Fruit fly (Drosophila melanogaster) whole organism, embryonic: ENCODE measurements around the gene CG5191.

ENCODE experiments used
- B-H1 ChIP-seq: fragments of 200-800 bp; sonication (Bioruptor generic); IDR thresholded peaks from 3 replicates; pipeline ENCODE4 v1.3.6; 2022; ENCODE audit warnings: missing biosample characterization, missing genetic modification characterization
- CG10959 ChIP-seq: fragments of 200-800 bp; sonication (Bioruptor generic); IDR thresholded peaks from 2 replicates; pipeline ENCODE4 v1.3.6; 2022; ENCODE audit warnings: missing biosample characterization, missing genetic modification characterization
- CG12155 ChIP-seq: fragments of 200-800 bp; sonication (Bioruptor generic); optimal IDR thresholded peaks from 3 replicates; lab custom pipeline; 2016; ENCODE audit warnings: missing biosample characterization, missing genetic modification characterization
- CG14860 ChIP-seq: fragments of 200-800 bp; sonication (Bioruptor generic); IDR thresholded peaks from 3 replicates; pipeline ENCODE4 v1.3.6; 2022; ENCODE audit warnings: missing biosample characterization, missing genetic modification characterization; ENCODE audit not compliant: partially characterized antibody
- CG18619 ChIP-seq: fragments of 200-800 bp; sonication (Bioruptor generic); optimal IDR thresholded peaks from 3 replicates; lab custom pipeline; 2017; ENCODE audit warnings: missing biosample characterization, mild to moderate bottlenecking, missing genetic modification characterization
- CG2199 ChIP-seq: fragments of 200-800 bp; sonication (Bioruptor generic); IDR thresholded peaks from 3 replicates; pipeline ENCODE4 v1.3.6; 2022; ENCODE audit warnings: missing biosample characterization, missing genetic modification characterization
- CG2678 ChIP-seq: fragments of 200-800 bp; sonication (Bioruptor generic); optimal IDR thresholded peaks from 3 replicates; lab custom pipeline; 2019; ENCODE audit warnings: missing biosample characterization, mild to moderate bottlenecking, missing genetic modification characterization, moderate library complexity
- CG30020 ChIP-seq: fragments of 200-800 bp; optimal IDR thresholded peaks from 2 replicates; lab custom pipeline; 2019; ENCODE audit warnings: missing biosample characterization, mild to moderate bottlenecking, missing genetic modification characterization, moderate library complexity
- CG31224 ChIP-seq: fragments of 200-800 bp; sonication (Bioruptor generic); IDR thresholded peaks from 2 replicates; pipeline ENCODE4 v1.3.6; 2022; ENCODE audit warnings: missing biosample characterization, missing genetic modification characterization
- CG31365 ChIP-seq: fragments of 200-800 bp; sonication (Bioruptor generic); optimal IDR thresholded peaks from 2 replicates; lab custom pipeline; 2018; ENCODE audit warnings: missing biosample characterization, mild to moderate bottlenecking, missing genetic modification characterization
- CG32532 ChIP-seq: fragments of 200-800 bp; sonication (Bioruptor generic); IDR thresholded peaks from 2 replicates; pipeline ENCODE4 v1.3.6; 2022; ENCODE audit warnings: missing biosample characterization, missing genetic modification characterization
- CG34224 ChIP-seq: fragments of 200-800 bp; sonication (Bioruptor generic); IDR thresholded peaks from 3 replicates; pipeline ENCODE4 v1.3.6; 2022; ENCODE audit warnings: missing biosample characterization, missing genetic modification characterization; ENCODE audit not compliant: partially characterized antibody
- CG4424 ChIP-seq: fragments of 200-800 bp; sonication (Bioruptor generic); optimal IDR thresholded peaks from 3 replicates; lab custom pipeline; 2016; ENCODE audit warnings: missing biosample characterization, missing genetic modification characterization
- CG6654 ChIP-seq: fragments of 200-800 bp; sonication (Bioruptor generic); optimal IDR thresholded peaks from 2 replicates; lab custom pipeline; 2017; ENCODE audit warnings: missing biosample characterization, mild to moderate bottlenecking, missing genetic modification characterization
- CG6791 ChIP-seq: fragments of 200-800 bp; sonication (Bioruptor generic); IDR thresholded peaks from 3 replicates; pipeline ENCODE4 v1.3.6; 2022; ENCODE audit warnings: missing biosample characterization, missing genetic modification characterization; ENCODE audit not compliant: partially characterized antibody
- CG8388 ChIP-seq: fragments of 200-800 bp; sonication (Bioruptor generic); optimal IDR thresholded peaks from 2 replicates; lab custom pipeline; 2019; ENCODE audit warnings: missing biosample characterization, mild to moderate bottlenecking, missing genetic modification characterization, moderate library complexity
- CG9609 ChIP-seq: fragments of 200-800 bp; sonication (Bioruptor generic); optimal IDR thresholded peaks from 3 replicates; lab custom pipeline; 2016; ENCODE audit warnings: missing biosample characterization, missing genetic modification characterization
- CG9817 ChIP-seq: fragments of 200-800 bp; sonication (Bioruptor generic); optimal IDR thresholded peaks from 2 replicates; lab custom pipeline; 2018; ENCODE audit warnings: missing biosample characterization, mild to moderate bottlenecking, missing genetic modification characterization, moderate library complexity
- Chrac-16 ChIP-seq: fragments of 200-800 bp; sonication (Bioruptor generic); optimal IDR thresholded peaks from 3 replicates; lab custom pipeline; 2016; ENCODE audit warnings: missing biosample characterization, missing genetic modification characterization
- CrebB ChIP-seq: fragments of 200-800 bp; sonication (Bioruptor generic); optimal IDR thresholded peaks from 3 replicates; lab custom pipeline; 2018; ENCODE audit warnings: missing biosample characterization, mild to moderate bottlenecking, missing genetic modification characterization
- D ChIP-seq, 2 experiments: fragments of 200-800 bp in 1 of 2; fragments of >200 bp in 1 of 2; sonication (Bioruptor generic) in 1 of 2; optimal IDR thresholded peaks; 2 replicates in 1 of 2; 3 replicates in 1 of 2; lab custom pipeline; 2017; ENCODE audit warnings: mild to moderate bottlenecking in 1 of 2, missing biosample characterization in 1 of 2, missing genetic modification characterization in 1 of 2, missing genetic modification reagents in 1 of 2
- Dad ChIP-seq: fragments of 200-800 bp; sonication (Bioruptor generic); optimal IDR thresholded peaks from 3 replicates; lab custom pipeline; 2016; ENCODE audit warnings: missing biosample characterization, missing genetic modification characterization
- Ets97D ChIP-seq: fragments of 200-800 bp; sonication (Bioruptor generic); optimal IDR thresholded peaks from 3 replicates; lab custom pipeline; 2016; ENCODE audit warnings: missing biosample characterization, missing genetic modification characterization
- HHEX ChIP-seq: fragments of 200-800 bp; sonication (Bioruptor generic); optimal IDR thresholded peaks from 3 replicates; lab custom pipeline; 2017; ENCODE audit warnings: missing biosample characterization, mild to moderate bottlenecking, missing genetic modification characterization, missing genetic modification reagents
- Hand ChIP-seq: fragments of 200-800 bp; sonication (Bioruptor generic); optimal IDR thresholded peaks from 2 replicates; lab custom pipeline; 2017; ENCODE audit warnings: mild to moderate bottlenecking, missing biosample characterization, missing genetic modification reagents, missing genetic modification characterization
- Hsf ChIP-seq: fragments of 200-800 bp; sonication (Bioruptor generic); optimal IDR thresholded peaks from 3 replicates; lab custom pipeline; 2016; ENCODE audit warnings: missing biosample characterization, missing genetic modification characterization
- MESR4 ChIP-seq: fragments of 200-800 bp; sonication (Bioruptor generic); optimal IDR thresholded peaks from 2 replicates; lab custom pipeline; 2018; ENCODE audit warnings: missing biosample characterization, mild to moderate bottlenecking, missing genetic modification characterization, moderate library complexity
- MTF-1 ChIP-seq: fragments of 200-800 bp; sonication (Bioruptor generic); optimal IDR thresholded peaks from 2 replicates; lab custom pipeline; 2018; ENCODE audit warnings: missing biosample characterization, mild to moderate bottlenecking, missing genetic modification characterization, borderline replicate concordance
- NFAT ChIP-seq: fragments of 200-800 bp; sonication (Bioruptor generic); IDR thresholded peaks from 2 replicates; pipeline ENCODE4 v1.3.6; 2022; ENCODE audit warnings: missing biosample characterization, missing genetic modification characterization
- Scr ChIP-seq: fragments of 200-800 bp; sonication (Bioruptor generic); IDR thresholded peaks from 2 replicates; pipeline ENCODE4 v1.3.6; 2022; ENCODE audit warnings: missing biosample characterization, missing genetic modification characterization; ENCODE audit not compliant: partially characterized antibody
- Side ChIP-seq: fragments of 200-800 bp; sonication (Bioruptor generic); optimal IDR thresholded peaks from 2 replicates; lab custom pipeline; 2016; ENCODE audit warnings: missing biosample characterization, missing genetic modification characterization
- Usf ChIP-seq: fragments of 200-800 bp; sonication (Bioruptor generic); optimal IDR thresholded peaks from 2 replicates; lab custom pipeline; 2017; ENCODE audit warnings: missing genotype, missing biosample characterization, missing genetic modification characterization
- YL-1 ChIP-seq: fragments of 200-800 bp; sonication (Bioruptor generic); optimal IDR thresholded peaks from 3 replicates; lab custom pipeline; 2017; ENCODE audit warnings: missing biosample characterization, mild to moderate bottlenecking, missing genetic modification characterization
- ash1 ChIP-seq: fragments of 200-800 bp; sonication (Bioruptor generic); optimal IDR thresholded peaks from 2 replicates; lab custom pipeline; 2018; ENCODE audit warnings: missing biosample characterization, mild to moderate bottlenecking, missing genetic modification characterization
- bigmax ChIP-seq: fragments of 200-800 bp; sonication (Bioruptor generic); optimal IDR thresholded peaks from 2 replicates; lab custom pipeline; 2018; ENCODE audit warnings: missing biosample characterization, mild to moderate bottlenecking, missing genetic modification characterization
- btn ChIP-seq: fragments of 200-800 bp; sonication (Bioruptor generic); optimal IDR thresholded peaks from 2 replicates; lab custom pipeline; 2016; ENCODE audit warnings: missing biosample characterization, missing genetic modification characterization
- dmrt99B ChIP-seq: fragments of 200-800 bp; sonication (Bioruptor generic); optimal IDR thresholded peaks from 2 replicates; lab custom pipeline; 2018; ENCODE audit warnings: missing biosample characterization, mild to moderate bottlenecking, missing genetic modification characterization, moderate library complexity
- emc ChIP-seq: fragments of 200-800 bp; sonication (Bioruptor generic); optimal IDR thresholded peaks from 2 replicates; lab custom pipeline; 2016; ENCODE audit warnings: missing biosample characterization, missing genetic modification characterization
- ftz-f1 ChIP-seq: fragments of 200-800 bp; sonication (Bioruptor generic); optimal IDR thresholded peaks from 2 replicates; lab custom pipeline; 2016; ENCODE audit warnings: missing biosample characterization, missing genetic modification characterization
- hkb ChIP-seq, 2 experiments: fragments of 200-800 bp in 1 of 2; fragments of >200 bp in 1 of 2; sonication (Bioruptor generic) in 1 of 2; IDR thresholded peaks in 1 of 2; optimal IDR thresholded peaks in 1 of 2; 2 replicates each; pipeline versions ENCODE4 v1.3.6 to Lab custom; 2017 to 2022; ENCODE audit warnings: missing biosample characterization in 1 of 2, missing genetic modification characterization in 1 of 2
- hth ChIP-seq: fragments of >200 bp; optimal IDR thresholded peaks from 2 replicates; lab custom pipeline; 2017; ENCODE audit warnings: inconsistent platforms
- mld ChIP-seq: fragments of 200-800 bp; sonication (Bioruptor generic); IDR thresholded peaks from 3 replicates; pipeline ENCODE4 v1.3.6; 2022; ENCODE audit warnings: missing biosample characterization, missing genetic modification characterization; ENCODE audit not compliant: partially characterized antibody
- nom ChIP-seq: fragments of 200-800 bp; sonication (Bioruptor generic); optimal IDR thresholded peaks from 2 replicates; lab custom pipeline; 2017; ENCODE audit warnings: missing biosample characterization, missing genetic modification characterization, mild to moderate bottlenecking, moderate library complexity, missing genetic modification reagents
- p53 ChIP-seq: fragments of 200-800 bp; sonication (Bioruptor generic); optimal IDR thresholded peaks from 2 replicates; lab custom pipeline; 2016; ENCODE audit warnings: missing biosample characterization, missing genetic modification characterization
- pzg ChIP-seq: fragments of 200-800 bp; sonication (Bioruptor generic); optimal IDR thresholded peaks from 3 replicates; lab custom pipeline; 2018; ENCODE audit warnings: missing biosample characterization, mild to moderate bottlenecking, missing genetic modification characterization, moderate library complexity
- tll ChIP-seq, 2 experiments: fragments of 200-800 bp in 1 of 2; fragments of >200 bp in 1 of 2; sonication (Bioruptor generic) in 1 of 2; optimal IDR thresholded peaks; 2 replicates each; lab custom pipeline; 2017 to 2019; ENCODE audit warnings: missing biosample characterization in 2 of 2, missing genetic modification characterization in 2 of 2, mild to moderate bottlenecking in 1 of 2, moderate library complexity in 1 of 2
- trh ChIP-seq: fragments of 200-800 bp; sonication (Bioruptor generic); optimal IDR thresholded peaks from 2 replicates; lab custom pipeline; 2016; ENCODE audit warnings: missing biosample characterization, missing genetic modification characterization
- zen2 ChIP-seq: fragments of 200-800 bp; sonication (Bioruptor generic); IDR thresholded peaks from 3 replicates; pipeline ENCODE4 v1.3.6; 2022; ENCODE audit warnings: missing biosample characterization, missing genetic modification characterization; ENCODE audit not compliant: partially characterized antibody
- zf30C ChIP-seq: fragments of 200-800 bp; sonication (Bioruptor generic); optimal IDR thresholded peaks from 3 replicates; lab custom pipeline; 2018; ENCODE audit warnings: missing biosample characterization, mild to moderate bottlenecking, missing genetic modification characterization
- zfh2 ChIP-seq: fragments of 200-800 bp; sonication (Bioruptor generic); optimal IDR thresholded peaks from 2 replicates; lab custom pipeline; 2016; ENCODE audit warnings: missing biosample characterization, missing genetic modification characterization

The CG5191 gene

DNA sequence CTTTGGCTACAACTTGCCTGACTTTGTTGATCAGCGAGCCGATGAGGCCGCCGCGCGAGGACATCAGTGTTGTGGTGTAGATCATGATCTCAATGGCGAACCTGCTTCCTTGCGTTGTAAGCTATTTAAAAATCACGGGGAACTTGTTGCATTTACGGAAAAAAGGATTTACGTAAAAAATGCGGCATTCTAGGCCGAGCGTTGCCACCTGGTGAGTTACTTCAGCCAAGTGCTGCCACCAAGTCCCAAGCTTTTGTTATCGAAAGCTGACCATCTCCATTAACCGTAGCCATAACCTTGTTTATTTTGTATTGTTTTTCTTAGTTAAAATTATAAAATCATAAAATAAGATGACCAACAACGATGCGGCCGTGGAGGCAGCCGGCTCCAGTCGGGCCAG, 16.1 kb downstream of the CG5191 start, which contains the start of the genes TFAM and CG5412 (continued):
- TF ChIP-seq CG9609 (GFP tag; lab: Kevin White, UChicago) (no peak), p53 (GFP tag; lab: Kevin White, UChicago) (no peak), B-H1 (no peak), CG12155 (no peak), trh (GFP tag; lab: Kevin White, UChicago) (no peak), mld (no peak), CrebB (tag; lab: Kevin White, UChicago) (no peak), HHEX (GFP tag; lab: Kevin White, UChicago) (no peak), dmrt99B (tag; lab: Kevin White, UChicago) (no peak), CG31224 (GFP tag; lab: Robert Waterston, UW) (no peak), Scr (no peak), Usf (GFP tag; lab: Kevin White, UChicago) (no peak), CG31365 (tag; lab: Kevin White, UChicago) (no peak), Ets97D (GFP tag; lab: Kevin White, UChicago) (no peak), CG2199 (GFP tag; lab: Robert Waterston, UW) (no peak), bigmax (GFP tag; lab: Kevin White, UChicago) (peak; percentile 96), CG9817 (no peak), MESR4 (peak; percentile 83), NFAT (GFP tag; lab: Robert Waterston, UW) (no peak), zen2 (peak; percentile 33; the same call in 1 of the 3 replicates), btn (GFP tag; lab: Kevin White, UChicago) (no peak), CG4424 (GFP tag; lab: Kevin White, UChicago) (no peak), nom (no peak), MTF-1 (no peak), D (optimal IDR thresholded peaks at IDR 0.05; lab: Kevin White, UChicago) (no peak), D (GFP tag; optimal IDR thresholded peaks at IDR 0.05; lab: Kevin White, UChicago) (no peak), Hsf (GFP tag; lab: Kevin White, UChicago) (no peak), ash1 (GFP tag; lab: Kevin White, UChicago) (no peak), tll (GFP tag; optimal IDR thresholded peaks at IDR 0.05; lab: Kevin White, UChicago) (no peak), Chrac-16 (GFP tag; lab: Kevin White, UChicago) (no peak), hth (lab: Kevin White, UChicago) (no peak), zf30C (no peak), CG6791 (peak; percentile 45; the same call in 2 of the 3 replicates), emc (GFP tag; lab: Kevin White, UChicago) (no peak), Side (GFP tag; lab: Kevin White, UChicago) (no peak), CG6654 (GFP tag; lab: Kevin White, UChicago) (no peak), zfh2 (GFP tag; lab: Kevin White, UChicago) (no peak), CG8388 (no peak), Hand (no peak), CG10959 (no peak), hkb (optimal IDR thresholded peaks at IDR 0.05; lab: Kevin White, UChicago) (no peak), hkb (GFP tag; IDR thresholded peaks at IDR 0.05; lab: Robert Waterston, UW) (no peak), CG2678 (no peak), pzg (GFP tag; lab: Kevin White, UChicago) (peak; percentile 66), Dad (GFP tag; lab: Kevin White, UChicago) (no peak), YL-1 (GFP tag; lab: Kevin White, UChicago) (peak; percentile 84), CG30020 (tag; lab: Kevin White, UChicago) (no peak), CG18619 (GFP tag; lab: Kevin White, UChicago) (no peak), CG14860 (GFP tag; lab: Robert Waterston, UW) (no peak), CG34224 (GFP tag; lab: Robert Waterston, UW) (no peak), ftz-f1 (peak; percentile 71), CG32532 (GFP tag; lab: Robert Waterston, UW) (no peak)
